Worm (Caenorhabditis elegans): ENCODE data around the gene Y59H11AM.1.

Gene Y59H11AM.1

DNA sequence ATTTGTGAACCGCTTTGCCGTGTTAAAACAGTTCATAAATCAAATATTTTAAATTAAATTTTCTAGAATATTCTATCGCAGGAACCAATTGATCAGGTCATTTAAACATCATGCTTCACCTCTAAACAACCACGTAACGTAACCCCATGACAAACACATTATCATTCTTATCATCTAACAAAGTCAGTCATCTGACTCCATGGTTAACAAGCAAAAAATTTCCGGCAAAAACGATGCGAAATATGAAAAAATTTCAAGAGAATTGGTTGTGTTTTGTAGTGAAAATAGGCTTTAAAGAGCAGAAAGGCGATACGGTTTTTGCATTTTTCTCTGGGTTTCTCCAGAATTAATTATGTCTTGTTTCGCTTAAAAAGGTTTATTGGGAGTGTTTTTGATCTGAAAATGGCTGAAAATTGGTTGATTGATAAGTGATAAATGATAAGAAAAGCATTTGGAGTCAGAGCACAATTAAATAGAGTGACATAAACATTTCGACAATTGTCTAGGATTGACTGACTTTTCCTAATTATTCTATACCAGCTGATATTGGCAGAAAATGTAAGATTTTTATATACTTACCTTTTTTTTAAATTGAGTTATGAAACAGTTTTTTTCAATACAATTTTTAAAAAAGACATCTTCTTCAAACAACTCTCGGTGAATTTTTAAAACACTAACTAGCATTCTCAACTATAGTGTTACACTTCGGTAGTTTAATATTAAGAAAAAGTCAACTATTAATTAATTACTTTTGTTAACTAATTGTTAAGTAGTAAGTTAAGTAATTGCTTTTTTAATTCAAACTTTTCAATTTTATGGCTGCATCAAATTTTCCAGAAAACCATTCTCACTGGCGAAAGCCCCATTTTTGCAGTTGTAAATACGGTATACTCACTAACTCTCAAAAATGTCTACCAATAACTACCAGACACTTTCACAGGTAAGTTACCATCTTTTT is 14.1 kb downstream of the Y59H11AM.1 start, which contains the start of gene catp-7:
TSS of gene catp-7 (plus strand) at position 908 of the 958 bp plus-strand sequence.
- no peak for TF ChIP-seq T22C8.4 (GFP tag; IDR thresholded peaks at IDR 0.05)
- TF ChIP-seq flt-1 (GFP tag; IDR thresholded peaks at IDR 0.05) = no peak
- no peak for TF ChIP-seq ztf-23 (GFP tag; IDR thresholded peaks at IDR 0.05)
- no peak for TF ChIP-seq ztf-29 (GFP tag; IDR thresholded peaks at IDR 0.05)
- no peak for TF ChIP-seq cog-1 (tag; optimal IDR thresholded peaks at IDR 0.05)
- no peak for TF ChIP-seq med-1 (GFP tag; optimal IDR thresholded peaks at IDR 0.05; ENCODE audit: insufficient read depth)
- no peak for TF ChIP-seq tab-1 (GFP tag; IDR thresholded peaks at IDR 0.05)
- no peak for TF ChIP-seq klf-2 (GFP tag; conservative IDR thresholded peaks at IDR 0.05)

DNA sequence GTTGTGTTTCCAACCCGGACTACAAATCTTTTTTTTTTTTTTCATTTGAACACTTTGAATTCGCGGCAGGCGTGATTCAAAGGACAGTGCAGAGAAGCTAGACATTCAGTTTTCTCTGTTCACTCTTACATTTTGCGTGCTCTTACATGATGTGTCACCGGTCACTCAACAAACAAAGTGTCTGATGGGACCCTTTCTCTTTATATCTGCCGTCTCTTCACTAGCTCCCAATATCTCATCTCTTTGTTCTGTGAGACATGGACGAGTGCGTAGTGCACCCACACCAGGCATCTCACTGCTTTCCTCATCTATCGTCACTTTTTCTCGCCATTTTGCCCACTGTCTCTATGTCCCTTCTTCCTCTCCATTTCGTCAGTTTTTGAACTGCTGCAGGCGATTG is 15.8 kb downstream of the Y59H11AM.1 start:
- TF ChIP-seq ztf-29 (GFP tag; IDR thresholded peaks at IDR 0.05) = no peak
- no peak for TF ChIP-seq klf-2 (GFP tag; conservative IDR thresholded peaks at IDR 0.05)

DNA sequence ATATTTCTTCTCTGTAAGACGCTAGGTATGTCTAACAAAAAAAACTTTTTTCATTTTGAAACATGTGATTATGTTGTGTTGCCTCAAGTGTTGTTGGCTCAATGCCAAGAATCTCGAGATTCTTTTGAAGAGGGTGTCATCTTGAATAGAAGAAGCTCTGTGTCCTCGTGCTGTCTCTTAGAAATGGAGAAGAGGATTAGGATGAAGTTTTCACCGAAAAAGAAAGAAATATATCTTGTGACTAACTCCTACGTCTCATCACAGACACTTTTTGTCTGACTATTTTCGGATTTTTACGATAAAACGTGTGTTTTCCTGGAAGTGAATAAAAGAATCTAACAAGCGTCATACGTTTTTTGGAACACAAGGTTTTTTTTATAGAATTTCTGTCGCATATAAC is 16.4 kb downstream of the Y59H11AM.1 start:
- TF ChIP-seq ref-1 (GFP tag; conservative IDR thresholded peaks at IDR 0.05) (no peak), tab-1 (GFP tag; IDR thresholded peaks at IDR 0.05) (no peak), flt-1 (GFP tag; IDR thresholded peaks at IDR 0.05) (no peak), ztf-29 (GFP tag; IDR thresholded peaks at IDR 0.05) (no peak), med-1 (GFP tag; optimal IDR thresholded peaks at IDR 0.05; ENCODE audit: insufficient read depth) (no peak), klf-2 (GFP tag; conservative IDR thresholded peaks at IDR 0.05) (no peak), cog-1 (tag; optimal IDR thresholded peaks at IDR 0.05) (no peak), T22C8.4 (GFP tag; IDR thresholded peaks at IDR 0.05) (no peak), ztf-23 (GFP tag; IDR thresholded peaks at IDR 0.05) (no peak)

DNA sequence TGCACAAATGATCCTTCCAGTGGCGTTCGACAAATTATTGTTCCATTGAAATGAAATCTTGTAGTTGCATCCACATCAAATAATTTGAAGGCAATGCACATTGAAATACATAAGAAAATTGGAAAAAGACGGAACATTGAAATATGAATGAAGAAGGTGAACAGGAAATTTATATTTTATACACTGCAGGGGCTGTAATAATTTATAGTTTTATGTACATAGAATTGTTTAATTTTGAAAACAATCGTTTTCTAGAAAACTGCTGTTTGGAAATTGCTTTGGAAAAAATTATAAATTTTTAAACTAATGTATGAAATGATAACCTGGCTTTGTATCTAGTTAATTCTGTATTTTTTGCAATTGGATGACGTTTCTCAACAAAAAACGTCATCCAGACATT is 24.1 kb downstream of the Y59H11AM.1 start, which contains the start of gene Y59H11AR.3:
TSS of gene Y59H11AR.3 (minus strand) at position 101 of the 400 bp plus-strand sequence.
- TF ChIP-seq flt-1 (GFP tag; IDR thresholded peaks at IDR 0.05) (no peak), klf-2 (GFP tag; conservative IDR thresholded peaks at IDR 0.05) (no peak)

DNA sequence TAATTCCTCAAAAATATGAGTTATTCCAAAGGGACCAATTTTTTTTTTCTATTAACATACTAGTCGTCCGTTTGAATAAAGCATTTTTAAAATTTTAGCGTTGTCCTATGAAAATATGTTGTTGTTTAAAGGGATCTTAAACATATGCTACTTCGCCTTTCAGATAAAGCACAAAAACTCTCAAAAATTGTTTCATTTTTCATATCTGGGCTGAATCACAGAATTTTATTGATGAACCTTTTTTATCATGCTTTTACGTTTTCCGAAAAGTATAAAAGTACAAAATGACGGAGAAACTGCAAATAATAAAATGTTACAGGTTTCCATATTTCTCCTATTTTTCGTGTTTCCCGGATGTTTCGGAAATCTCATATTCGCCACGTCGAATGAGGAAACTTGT is 24.5 kb downstream of the Y59H11AM.1 start, which contains the start of gene clec-181:
TSS of gene clec-181 (plus strand) at position 301 of the 400 bp plus-strand sequence.
- TF ChIP-seq med-1 (GFP tag; optimal IDR thresholded peaks at IDR 0.05; ENCODE audit: insufficient read depth) (no peak), T22C8.4 (GFP tag; IDR thresholded peaks at IDR 0.05) (no peak), ref-1 (GFP tag; conservative IDR thresholded peaks at IDR 0.05) (no peak), cog-1 (tag; optimal IDR thresholded peaks at IDR 0.05) (no peak), ztf-23 (GFP tag; IDR thresholded peaks at IDR 0.05) (no peak), tab-1 (GFP tag; IDR thresholded peaks at IDR 0.05) (no peak), flt-1 (GFP tag; IDR thresholded peaks at IDR 0.05) (no peak), klf-2 (GFP tag; conservative IDR thresholded peaks at IDR 0.05) (no peak), ztf-29 (GFP tag; IDR thresholded peaks at IDR 0.05) (no peak)

DNA sequence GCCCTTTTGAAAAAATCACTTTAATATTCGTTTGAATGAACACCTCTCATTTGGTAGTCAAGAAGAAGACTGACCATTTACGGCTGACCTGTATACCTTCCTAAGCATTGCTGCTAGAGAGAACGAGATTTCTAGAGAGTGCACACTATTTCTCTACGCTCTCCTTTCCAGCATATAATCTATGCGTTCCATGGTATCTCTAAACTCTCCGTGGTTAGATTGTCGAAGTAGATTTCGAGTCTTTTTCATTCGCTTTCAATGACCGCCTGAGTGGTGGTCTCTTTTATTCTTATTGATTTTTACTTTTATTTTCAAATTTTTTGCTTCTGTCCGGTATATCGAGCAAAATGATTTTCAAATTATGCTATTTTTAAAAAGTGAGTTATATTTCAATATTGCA is 26.3 kb downstream of the Y59H11AM.1 start:
- TF ChIP-seq flt-1 (GFP tag; IDR thresholded peaks at IDR 0.05) = no peak
- TF ChIP-seq klf-2 (GFP tag; conservative IDR thresholded peaks at IDR 0.05) = no peak
- no peak for TF ChIP-seq ztf-29 (GFP tag; IDR thresholded peaks at IDR 0.05)
- TF ChIP-seq ztf-23 (GFP tag; IDR thresholded peaks at IDR 0.05) = no peak
- TF ChIP-seq T22C8.4 (GFP tag; IDR thresholded peaks at IDR 0.05) = no peak
- no peak for TF ChIP-seq med-1 (GFP tag; optimal IDR thresholded peaks at IDR 0.05; ENCODE audit: insufficient read depth)

DNA sequence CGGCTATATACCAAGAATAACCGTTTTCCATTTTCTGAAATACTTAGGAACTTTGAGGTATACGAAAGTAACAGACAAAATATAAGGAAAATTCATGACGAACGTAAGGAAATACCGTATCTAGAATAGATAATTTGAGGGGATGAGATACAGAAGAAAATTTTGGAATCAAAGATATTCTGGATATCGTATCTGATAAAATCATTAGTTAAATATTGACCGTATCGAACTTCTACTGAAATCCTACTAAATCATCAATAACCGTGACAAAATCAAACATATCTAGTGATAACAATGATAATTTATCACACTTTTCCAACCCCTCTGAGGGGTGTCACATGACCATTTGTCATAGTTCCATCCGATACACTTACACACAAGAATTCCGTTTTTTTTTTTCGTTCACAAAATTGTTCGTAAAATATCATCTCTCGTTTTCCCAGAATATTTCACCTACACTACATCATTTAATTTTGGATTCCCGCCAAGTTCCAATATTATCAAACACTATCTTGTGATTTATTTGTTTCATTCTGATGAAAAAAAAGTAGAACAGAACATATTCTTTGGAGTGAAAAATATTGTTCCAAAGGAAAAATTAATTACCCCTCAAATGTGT is 29.6 kb downstream of the Y59H11AM.1 start, which contains the start of gene Y59H11AR.4:
TSS of gene Y59H11AR.4 (minus strand) at position 51 of the 619 bp plus-strand sequence.
- TF ChIP-seq med-1 (GFP tag; optimal IDR thresholded peaks at IDR 0.05; ENCODE audit: insufficient read depth) (no peak), ztf-23 (GFP tag; IDR thresholded peaks at IDR 0.05) (no peak), ztf-29 (GFP tag; IDR thresholded peaks at IDR 0.05) (no peak), cog-1 (tag; optimal IDR thresholded peaks at IDR 0.05) (no peak), klf-2 (GFP tag; conservative IDR thresholded peaks at IDR 0.05) (no peak), flt-1 (GFP tag; IDR thresholded peaks at IDR 0.05) (no peak), ref-1 (GFP tag; conservative IDR thresholded peaks at IDR 0.05) (no peak), T22C8.4 (GFP tag; IDR thresholded peaks at IDR 0.05) (no peak), tab-1 (GFP tag; IDR thresholded peaks at IDR 0.05) (no peak)

DNA sequence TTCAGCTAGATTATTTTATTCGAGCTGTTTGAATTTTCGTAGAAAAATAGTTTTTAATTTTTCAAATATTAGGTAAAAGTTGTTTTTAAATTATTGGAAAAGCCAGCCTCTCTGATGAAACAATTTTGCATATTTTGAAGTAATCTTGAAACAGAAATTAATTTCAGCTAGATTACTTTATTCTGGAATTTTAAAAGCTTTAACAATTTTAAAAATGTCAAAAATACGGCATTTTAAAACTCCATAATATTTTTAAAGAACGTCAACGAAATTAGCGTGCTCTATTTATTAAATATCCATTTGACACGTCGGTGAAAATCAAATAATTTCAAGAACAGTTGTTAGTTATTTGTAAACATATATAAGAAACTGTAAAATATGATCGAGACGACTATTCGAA is 31.6 kb downstream of the Y59H11AM.1 start, which contains the start of gene Y59H11AR.10:
TSS of gene Y59H11AR.10 (plus strand) at position 301 of the 400 bp plus-strand sequence.
- no peak for TF ChIP-seq tab-1 (GFP tag; IDR thresholded peaks at IDR 0.05)
- TF ChIP-seq ztf-23 (GFP tag; IDR thresholded peaks at IDR 0.05) = no peak
- no peak for TF ChIP-seq ref-1 (GFP tag; conservative IDR thresholded peaks at IDR 0.05)
- no peak for TF ChIP-seq ztf-29 (GFP tag; IDR thresholded peaks at IDR 0.05)
- no peak for TF ChIP-seq flt-1 (GFP tag; IDR thresholded peaks at IDR 0.05)
- no peak for TF ChIP-seq med-1 (GFP tag; optimal IDR thresholded peaks at IDR 0.05; ENCODE audit: insufficient read depth)
- no peak for TF ChIP-seq T22C8.4 (GFP tag; IDR thresholded peaks at IDR 0.05)
- TF ChIP-seq cog-1 (tag; optimal IDR thresholded peaks at IDR 0.05) = no peak
- TF ChIP-seq klf-2 (GFP tag; conservative IDR thresholded peaks at IDR 0.05) = no peak

DNA sequence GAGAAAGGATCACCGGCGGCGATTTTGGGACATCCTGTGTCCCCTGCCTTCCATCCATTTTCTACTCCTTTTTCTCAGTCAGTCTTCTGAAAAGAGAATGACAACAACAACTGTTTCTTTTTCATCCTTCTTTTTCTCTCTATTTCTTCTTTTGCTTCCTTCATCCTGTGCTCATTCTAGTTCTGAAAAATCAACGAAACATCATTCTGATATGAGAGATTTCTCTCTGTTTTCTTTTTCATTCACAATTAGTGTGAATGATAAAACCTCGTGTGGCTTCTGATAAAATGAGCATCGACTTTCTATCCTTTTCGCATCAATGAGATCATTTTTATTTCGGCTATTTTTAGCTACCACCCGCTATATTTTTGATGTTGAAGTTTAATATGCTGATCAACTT is 34.0 kb downstream of the Y59H11AM.1 start:
- TF ChIP-seq cog-1 (tag; optimal IDR thresholded peaks at IDR 0.05) = no peak
- TF ChIP-seq ztf-29 (GFP tag; IDR thresholded peaks at IDR 0.05) = no peak

DNA sequence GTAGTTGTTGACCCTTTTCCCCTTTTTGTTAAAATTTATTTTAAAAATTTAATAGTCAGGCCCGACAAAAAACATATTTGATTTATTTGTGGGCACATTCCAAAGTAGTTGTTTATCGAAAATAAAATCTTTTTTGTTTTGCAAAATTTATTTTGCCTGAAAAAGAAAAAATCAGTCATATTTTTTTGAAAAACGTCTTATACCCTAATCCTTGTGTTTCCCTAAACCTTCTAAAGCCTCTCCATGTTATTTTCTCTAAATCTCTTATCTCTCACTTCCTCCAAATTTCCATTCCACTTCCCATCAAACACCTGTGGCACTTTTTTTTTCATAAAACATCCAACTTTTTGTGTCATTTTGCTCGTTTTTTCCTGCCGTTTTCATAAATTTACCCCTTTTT is 37.0 kb downstream of the Y59H11AM.1 start:
- TF ChIP-seq ztf-23 (GFP tag; IDR thresholded peaks at IDR 0.05) (no peak), cog-1 (tag; optimal IDR thresholded peaks at IDR 0.05) (no peak), ref-1 (GFP tag; conservative IDR thresholded peaks at IDR 0.05) (no peak), tab-1 (GFP tag; IDR thresholded peaks at IDR 0.05) (no peak), klf-2 (GFP tag; conservative IDR thresholded peaks at IDR 0.05) (no peak), T22C8.4 (GFP tag; IDR thresholded peaks at IDR 0.05) (no peak), med-1 (GFP tag; optimal IDR thresholded peaks at IDR 0.05; ENCODE audit: insufficient read depth) (no peak), ztf-29 (GFP tag; IDR thresholded peaks at IDR 0.05) (no peak), flt-1 (GFP tag; IDR thresholded peaks at IDR 0.05) (no peak)
